Fruit fly (Drosophila melanogaster): Measurements from ENCODE around the gene SmydA-2.

SmydA-2 gene

dm6 chr3L:19046389-19047042, 43.5 kb upstream of the SmydA-2 start (continued):
- TF ChIP-seq fkh (GFP tag; optimal IDR thresholded peaks at IDR 0.05) (no peak), achi (GFP tag; optimal IDR thresholded peaks at IDR 0.05) (peak; percentile 66), ss (GFP tag; optimal IDR thresholded peaks at IDR 0.05) (peak; percentile 66 to 98), fd59A (GFP tag; optimal IDR thresholded peaks at IDR 0.05) (peak; percentile 33), CG6792 (GFP tag; optimal IDR thresholded peaks at IDR 0.05) (peak; percentile 82), CG11762 (GFP tag; optimal IDR thresholded peaks at IDR 0.05; ENCODE audit: insufficient read depth) (peak; percentile 28), CG6163 (GFP tag; IDR thresholded peaks at IDR 0.05) (no peak), OdsH (GFP tag; optimal IDR thresholded peaks at IDR 0.05) (peak; percentile 51), pdm3 (GFP tag; optimal IDR thresholded peaks at IDR 0.05) (peak; percentile 59)

DNA sequence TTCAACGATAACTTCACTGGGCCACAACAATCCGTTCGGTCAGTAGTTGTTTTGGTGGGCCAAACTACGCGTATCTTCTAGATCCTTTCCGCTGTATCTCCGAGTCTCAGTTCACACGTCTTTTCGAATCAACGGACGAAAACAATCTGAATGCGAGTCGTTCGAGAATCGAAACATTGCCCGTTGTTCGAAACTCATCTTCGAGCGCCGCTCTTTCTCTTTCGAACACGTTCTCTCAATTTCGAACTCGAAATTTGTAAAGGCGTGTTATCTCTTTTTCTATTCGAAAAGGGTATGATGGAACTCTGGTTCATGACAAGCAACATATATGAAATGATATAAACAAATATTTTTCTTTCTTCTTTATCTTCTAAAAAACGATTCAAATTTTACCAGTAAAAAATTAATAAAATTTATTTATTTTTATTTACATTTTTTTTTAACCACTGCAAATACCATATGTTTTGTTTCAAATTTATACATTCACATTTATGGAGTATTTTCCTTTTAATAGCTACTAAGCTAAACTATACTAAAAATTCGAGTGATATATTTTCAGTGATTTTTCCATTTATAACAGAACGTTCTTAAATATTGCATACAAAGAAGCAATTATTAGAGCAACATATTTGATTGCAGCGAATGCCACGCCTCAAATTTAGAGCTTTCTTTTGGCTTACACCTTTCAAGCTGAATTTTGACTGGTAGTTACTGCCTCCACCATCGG, 42.4 kb upstream of the SmydA-2 start, which contains the start of gene nkd:
Gene nkd (minus strand): TSS at position 151 of the 727 bp plus-strand sequence.
- TF ChIP-seq CG4318 (GFP tag; optimal IDR thresholded peaks at IDR 0.05): peak; percentile 33
- peak in 1 of 2 experiments; percentile 71 for TF ChIP-seq salr (GFP tag; optimal IDR thresholded peaks at IDR 0.05)
- TF ChIP-seq CG6163 (GFP tag; IDR thresholded peaks at IDR 0.05): peak; percentile 90
- peak; percentile 32 for TF ChIP-seq CG16779 (tag; optimal IDR thresholded peaks at IDR 0.05)
- TF ChIP-seq OdsH (GFP tag; optimal IDR thresholded peaks at IDR 0.05): peak; percentile 84
- peak; percentile 82 for TF ChIP-seq acj6 (GFP tag; optimal IDR thresholded peaks at IDR 0.05)
- peak; percentile 79 for TF ChIP-seq CG7368 (GFP tag; optimal IDR thresholded peaks at IDR 0.05)
- TF ChIP-seq Blimp-1 (GFP tag; optimal IDR thresholded peaks at IDR 0.05): no peak
- peak; percentile 73 for TF ChIP-seq CG31627 (GFP tag; optimal IDR thresholded peaks at IDR 0.05)
- TF ChIP-seq dac (GFP tag; optimal IDR thresholded peaks at IDR 0.05): peak; percentile 10
- TF ChIP-seq Sox102F (GFP tag; optimal IDR thresholded peaks at IDR 0.05): peak; percentile 78
- TF ChIP-seq fkh (GFP tag; optimal IDR thresholded peaks at IDR 0.05): peak; percentile 40
- no peak for TF ChIP-seq fd59A (GFP tag; optimal IDR thresholded peaks at IDR 0.05)
- peak; percentile 66 for TF ChIP-seq CG6276 (GFP tag; optimal IDR thresholded peaks at IDR 0.05)
- TF ChIP-seq CG15336 (GFP tag; IDR thresholded peaks at IDR 0.05): peak; percentile 92
- peak; percentile 36 for TF ChIP-seq CG11902 (GFP tag; optimal IDR thresholded peaks at IDR 0.05)
- TF ChIP-seq Gug (GFP tag; IDR thresholded peaks at IDR 0.05): peak; percentile 67
- peak; percentile 63 for TF ChIP-seq CG8319 (GFP tag; optimal IDR thresholded peaks at IDR 0.05)
- TF ChIP-seq CG10631 (GFP tag; optimal IDR thresholded peaks at IDR 0.05): peak; percentile 79
- TF ChIP-seq Eip78C (GFP tag): peak; percentile 96
- TF ChIP-seq vri (GFP tag; optimal IDR thresholded peaks at IDR 0.05): peak; percentile 56
- TF ChIP-seq Met (GFP tag; optimal IDR thresholded peaks at IDR 0.05): peak; percentile 86
- peak; percentile 81 for TF ChIP-seq Sox14 (GFP tag; optimal IDR thresholded peaks at IDR 0.05)
- TF ChIP-seq Hr4 (GFP tag; optimal IDR thresholded peaks at IDR 0.05): peak; percentile 87
- TF ChIP-seq CG11762 (GFP tag; optimal IDR thresholded peaks at IDR 0.05; ENCODE audit: insufficient read depth): peak; percentile 61
- peak; percentile 70 for TF ChIP-seq Hr39 (GFP tag; optimal IDR thresholded peaks at IDR 0.05)
- TF ChIP-seq CG8632 (GFP tag; optimal IDR thresholded peaks at IDR 0.05): peak; percentile 90
- peak; percentile 80 for TF ChIP-seq CG3032 (tag; optimal IDR thresholded peaks at IDR 0.05)
- peak; percentile 54 for TF ChIP-seq Eip93F (GFP tag; optimal IDR thresholded peaks at IDR 0.05)
- TF ChIP-seq spab (GFP tag; optimal IDR thresholded peaks at IDR 0.05): peak; percentile 55
- peak; percentile 75 for TF ChIP-seq lz (GFP tag; optimal IDR thresholded peaks at IDR 0.05)
- peak; percentile 67 for TF ChIP-seq CG6854 (GFP tag; optimal IDR thresholded peaks at IDR 0.05)
- TF ChIP-seq Sox15 (GFP tag; optimal IDR thresholded peaks at IDR 0.05): peak; percentile 54
- peak; percentile 52 to 71 for TF ChIP-seq ss (GFP tag; optimal IDR thresholded peaks at IDR 0.05)
- TF ChIP-seq CG8119 (GFP tag; IDR thresholded peaks at IDR 0.05): peak; percentile 87
- peak; percentile 63 for TF ChIP-seq Ets21C (GFP tag; optimal IDR thresholded peaks at IDR 0.05)
- TF ChIP-seq CG3919 (GFP tag; optimal IDR thresholded peaks at IDR 0.05): peak; percentile 78
- peak; percentile 82 for TF ChIP-seq Ets96B (tag; optimal IDR thresholded peaks at IDR 0.05)
- TF ChIP-seq eg (GFP tag; IDR thresholded peaks at IDR 0.05): peak; percentile 95
- peak; percentile 53 for TF ChIP-seq CG6808 (GFP tag; optimal IDR thresholded peaks at IDR 0.05)
- TF ChIP-seq CG11294 (GFP tag; IDR thresholded peaks at IDR 0.05): peak; percentile 70
- TF ChIP-seq topi (GFP tag; optimal IDR thresholded peaks at IDR 0.05): peak; percentile 76
- TF ChIP-seq svp (GFP tag): peak; percentile 91
- TF ChIP-seq Smox (GFP tag; optimal IDR thresholded peaks at IDR 0.05): peak; percentile 84
